Worm (Caenorhabditis elegans) whole organism, L4/young adult: ENCODE measurements around the gene frpr-3.

Source experiments
- dao-5 ChIP-seq: sonication (generic microtip); optimal IDR thresholded peaks from 2 replicates; lab custom pipeline; 2016; ENCODE audit warnings: missing genotype, missing genetic modification characterization, moderate library complexity, missing compliant biosample characterization
- him-1 ChIP-seq: sonication (generic microtip); optimal IDR thresholded peaks from 2 replicates; lab custom pipeline; 2016; ENCODE audit warnings: missing genotype, missing genetic modification reagents, missing genetic modification characterization, missing compliant biosample characterization

DNA sequence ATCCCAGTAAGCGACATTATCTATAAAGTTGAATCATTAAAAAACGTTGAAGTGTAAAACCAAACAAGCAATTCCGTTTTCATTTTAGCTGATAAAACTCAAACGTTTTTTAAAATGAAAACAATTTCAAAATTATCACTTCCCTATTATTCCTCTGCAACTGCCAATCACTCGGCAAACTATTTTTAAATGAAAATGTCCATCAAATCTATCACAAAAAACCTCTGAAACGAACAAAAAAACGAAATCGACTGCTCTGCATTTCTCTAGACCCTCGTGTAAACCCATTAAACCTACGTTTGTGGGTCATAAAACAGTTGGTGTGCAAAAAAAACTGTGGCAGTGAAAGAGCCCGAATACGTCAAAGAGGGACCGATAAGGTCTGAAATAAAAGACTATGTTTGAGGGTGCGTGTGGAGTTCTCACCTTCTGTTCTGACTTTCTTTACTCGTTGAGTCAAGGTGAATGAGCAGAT is 28.5 kb upstream of the frpr-3 start, which contains the start of gene fbxl-5:
- TF ChIP-seq him-1 (no peak), dao-5 (tag; lab: Kevin White, UChicago) (no peak)
